Fruit fly (Drosophila melanogaster): ENCODE results near the gene rngo.

The rngo gene

dm6 chrX:16424296-16424695, 16.9 kb upstream of the rngo start:
- TF ChIP-seq salr (GFP tag; optimal IDR thresholded peaks at IDR 0.05) (no peak), svp (GFP tag) (peak; percentile 81)

- TF ChIP-seq dsx (GFP tag; optimal IDR thresholded peaks at IDR 0.05; ENCODE audit: poor library complexity, severe bottlenecking) (no peak), CG11902 (GFP tag; optimal IDR thresholded peaks at IDR 0.05) (no peak), CG9139 (GFP tag; optimal IDR thresholded peaks at IDR 0.05) (peak; percentile 4), CG32006 (GFP tag; optimal IDR thresholded peaks at IDR 0.05) (no peak), svp (GFP tag) (peak; percentile 67), spab (GFP tag; optimal IDR thresholded peaks at IDR 0.05) (no peak), Lpt (GFP tag; optimal IDR thresholded peaks at IDR 0.05) (peak; percentile 9), CG6163 (GFP tag; IDR thresholded peaks at IDR 0.05) (peak; percentile 45; the same call in 1 of the 3 replicates), CG16779 (tag; optimal IDR thresholded peaks at IDR 0.05) (peak; percentile 20), Hr38 (GFP tag; optimal IDR thresholded peaks at IDR 0.05) (no peak), Eip78C (GFP tag) (peak; percentile 64), Sox14 (GFP tag; optimal IDR thresholded peaks at IDR 0.05) (peak; percentile 62), CG15336 (GFP tag; IDR thresholded peaks at IDR 0.05) (peak; percentile 22; the same call in 1 of the 2 replicates), ss (GFP tag; optimal IDR thresholded peaks at IDR 0.05) (peak; percentile 49 to 57), salr (GFP tag; optimal IDR thresholded peaks at IDR 0.05) (no peak)
Measured at dm6 chrX:16425145-16425544, 16.1 kb upstream of the rngo start.

- TF ChIP-seq ss (GFP tag; optimal IDR thresholded peaks at IDR 0.05) (peak in 1 of 2 experiments; percentile 23), Eip78C (GFP tag) (peak; percentile 46), fkh (GFP tag; optimal IDR thresholded peaks at IDR 0.05) (no peak), Eip75B (GFP tag; optimal IDR thresholded peaks at IDR 0.05) (no peak), Sox14 (GFP tag; optimal IDR thresholded peaks at IDR 0.05) (peak; percentile 16), Hr38 (GFP tag; optimal IDR thresholded peaks at IDR 0.05) (no peak), CG16779 (tag; optimal IDR thresholded peaks at IDR 0.05) (no peak), topi (GFP tag; optimal IDR thresholded peaks at IDR 0.05) (peak; percentile 14), Ets96B (tag; optimal IDR thresholded peaks at IDR 0.05) (no peak), esn (GFP tag; optimal IDR thresholded peaks at IDR 0.05) (peak; percentile 36), salr (GFP tag; optimal IDR thresholded peaks at IDR 0.05) (no peak), OdsH (GFP tag; optimal IDR thresholded peaks at IDR 0.05) (no peak), CG10669 (GFP tag; optimal IDR thresholded peaks at IDR 0.05) (no peak), achi (GFP tag; optimal IDR thresholded peaks at IDR 0.05) (no peak), lz (GFP tag; optimal IDR thresholded peaks at IDR 0.05) (peak; percentile 13), cyc (GFP tag; optimal IDR thresholded peaks at IDR 0.05) (no peak), CG8632 (GFP tag; optimal IDR thresholded peaks at IDR 0.05) (peak; percentile 3), Gug (GFP tag; IDR thresholded peaks at IDR 0.05) (no peak), net (GFP tag; optimal IDR thresholded peaks at IDR 0.05) (no peak), CG6163 (GFP tag; IDR thresholded peaks at IDR 0.05) (peak; percentile 40; the same call in 1 of the 3 replicates), CG11294 (GFP tag; IDR thresholded peaks at IDR 0.05) (no peak), pdm3 (GFP tag; optimal IDR thresholded peaks at IDR 0.05) (no peak), CG3032 (tag; optimal IDR thresholded peaks at IDR 0.05) (peak; percentile 3), CG6854 (GFP tag; optimal IDR thresholded peaks at IDR 0.05) (no peak), Smox (GFP tag; optimal IDR thresholded peaks at IDR 0.05) (no peak), CG6808 (GFP tag; optimal IDR thresholded peaks at IDR 0.05) (no peak), Sox15 (GFP tag; optimal IDR thresholded peaks at IDR 0.05) (no peak), CG11902 (GFP tag; optimal IDR thresholded peaks at IDR 0.05) (no peak), CG6792 (GFP tag; optimal IDR thresholded peaks at IDR 0.05) (peak; percentile 10), Hr39 (GFP tag; optimal IDR thresholded peaks at IDR 0.05) (no peak), CG1621 (tag; optimal IDR thresholded peaks at IDR 0.05) (peak; percentile 21), CG4318 (GFP tag; optimal IDR thresholded peaks at IDR 0.05) (no peak), CG34406 (GFP tag; optimal IDR thresholded peaks at IDR 0.05) (peak; percentile 30), CG10631 (GFP tag; optimal IDR thresholded peaks at IDR 0.05) (peak; percentile 6), CG6276 (GFP tag; optimal IDR thresholded peaks at IDR 0.05) (no peak), CG3919 (GFP tag; optimal IDR thresholded peaks at IDR 0.05) (no peak), CG32006 (GFP tag; optimal IDR thresholded peaks at IDR 0.05) (no peak), svp (GFP tag) (peak; percentile 49), fd59A (GFP tag; optimal IDR thresholded peaks at IDR 0.05) (no peak), CG11762 (GFP tag; optimal IDR thresholded peaks at IDR 0.05; ENCODE audit: insufficient read depth) (no peak), CG31627 (GFP tag; optimal IDR thresholded peaks at IDR 0.05) (no peak)
Measured at dm6 chrX:16426478-16427052, 14.7 kb upstream of the rngo start.
